Worm (Caenorhabditis elegans) whole organism, L1 larva: Measurements from ENCODE around the gene T08B6.1.

Experiments
- egl-27 ChIP-seq, 2 experiments: fragments of 150-350 bp in 1 of 2; sonication (generic microtip); optimal IDR thresholded peaks; 3 replicates each; lab custom pipeline; 2017 to 2018; ENCODE audit warnings: missing biosample characterization in 2 of 2, missing genetic modification characterization in 2 of 2, missing genetic modification reagents in 2 of 2
- lsy-2 ChIP-seq, 2 experiments: fragments of 150-350 bp; optimal IDR thresholded peaks; 2 replicates each; lab custom pipeline; 2014; ENCODE audit warnings: missing biosample characterization in 2 of 2, missing genetic modification characterization in 2 of 2
- nhr-11 ChIP-seq: fragments of 150-350 bp; optimal IDR thresholded peaks from 2 replicates; lab custom pipeline; 2014; ENCODE audit warnings: missing biosample characterization, missing genetic modification characterization
- rnt-1 ChIP-seq: sonication (generic microtip); optimal IDR thresholded peaks from 2 replicates; lab custom pipeline; 2016; ENCODE audit warnings: mild to moderate bottlenecking, missing genetic modification characterization, moderate library complexity, missing compliant biosample characterization
- unc-62 ChIP-seq: fragments of 150-350 bp; optimal IDR thresholded peaks from 2 replicates; lab custom pipeline; 2014; ENCODE audit warnings: missing biosample characterization, missing genetic modification reagents, missing genetic modification characterization

DNA sequence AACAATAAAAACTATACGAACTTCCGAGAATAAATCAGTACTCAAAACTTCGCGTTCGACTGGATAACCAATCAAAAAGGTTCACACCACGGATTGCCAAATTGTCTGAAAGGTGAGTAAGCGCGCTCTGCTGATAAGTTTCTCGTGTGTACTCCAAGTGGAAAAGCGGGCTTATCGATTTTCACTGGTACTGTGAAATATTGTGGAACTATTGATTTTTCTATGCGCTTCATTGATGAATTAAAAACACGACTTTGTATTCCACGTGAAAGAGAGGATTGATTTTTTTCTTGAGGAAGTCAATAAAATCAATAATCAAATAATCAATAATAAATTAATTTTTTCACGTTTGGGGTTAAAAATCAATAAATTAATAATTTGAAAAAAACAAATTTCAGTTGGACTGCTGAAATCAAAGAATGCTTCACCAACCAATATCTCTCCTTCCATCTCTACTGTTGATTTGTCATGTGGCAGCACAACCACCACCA lies 18.5 kb upstream of the T08B6.1 start, which contains the start of gene T08B6.4:
- TF ChIP-seq egl-27 (tag; optimal IDR thresholded peaks at IDR 0.05; lab: Kevin White, UChicago) (no peak), rnt-1 (no peak), lsy-2 (tag; optimal IDR thresholded peaks at IDR 0.05; lab: Kevin White, UChicago) (no peak), nhr-11 (no peak), unc-62 (no peak)
